Worm (Caenorhabditis elegans): ENCODE data around the gene K04F1.8.
A peak's percentile ranks its signal among the peaks of the same experiment; 100 is the strongest.

K04F1.8 gene

DNA sequence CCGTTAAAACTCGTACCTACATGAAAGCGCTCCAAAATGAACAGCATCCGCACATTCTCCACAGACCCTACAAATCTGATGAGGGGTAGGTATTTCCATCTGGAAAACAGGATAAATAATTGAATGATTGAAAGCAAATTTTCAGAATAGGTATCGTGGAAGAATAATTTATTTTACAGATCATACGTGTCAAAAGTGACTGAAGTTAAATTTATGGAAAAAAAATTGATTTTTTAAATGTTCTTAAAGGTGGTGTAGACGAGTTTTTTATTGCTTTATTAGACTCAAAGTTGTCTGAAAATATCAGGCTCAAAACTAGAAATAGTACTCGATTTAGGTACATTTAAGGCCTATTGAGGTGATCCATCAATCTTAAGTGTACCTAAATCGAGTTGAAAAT, 40.3 kb upstream of the K04F1.8 start, which contains the start of gene nhr-237:
Gene nhr-237, minus strand, starts transcription at position 101 of the 400 bp plus-strand sequence.
- no peak for TF ChIP-seq ces-1 (GFP tag; optimal IDR thresholded peaks at IDR 0.05)
- no peak for TF ChIP-seq isw-1 (GFP tag; IDR thresholded peaks at IDR 0.05)
- no peak for TF ChIP-seq lin-15B (tag; optimal IDR thresholded peaks at IDR 0.05)
- no peak for TF ChIP-seq aly-2 (tag; optimal IDR thresholded peaks at IDR 0.05)
- no peak for TF ChIP-seq unc-98 (GFP tag; IDR thresholded peaks at IDR 0.05)
- no peak for TF ChIP-seq nhr-76 (tag; optimal IDR thresholded peaks at IDR 0.05)
- TF ChIP-seq sox-4 (tag; optimal IDR thresholded peaks at IDR 0.05): no peak
- no peak for TF ChIP-seq lin-14 (GFP tag; optimal IDR thresholded peaks at IDR 0.05)
- TF ChIP-seq lin-35 (GFP tag; optimal IDR thresholded peaks at IDR 0.05): no peak
- TF ChIP-seq pax-3 (tag; optimal IDR thresholded peaks at IDR 0.05): no peak
- TF ChIP-seq hlh-4 (tag; optimal IDR thresholded peaks at IDR 0.05): no peak
- no peak for TF ChIP-seq Y116A8C.19 (tag; optimal IDR thresholded peaks at IDR 0.05; ENCODE audit: borderline replicate concordance)
- TF ChIP-seq fkh-8 (tag; optimal IDR thresholded peaks at IDR 0.05): no peak
- no peak for TF ChIP-seq sptf-1 (tag; optimal IDR thresholded peaks at IDR 0.05)
- TF ChIP-seq zip-4 (GFP tag; optimal IDR thresholded peaks at IDR 0.05): no peak
- no peak for TF ChIP-seq blmp-1 (tag; optimal IDR thresholded peaks at IDR 0.05)
- no peak for TF ChIP-seq tbx-2 (tag; optimal IDR thresholded peaks at IDR 0.05)
- no peak for TF ChIP-seq snu-23 (GFP tag; optimal IDR thresholded peaks at IDR 0.05)
- no peak for TF ChIP-seq ceh-8 (GFP tag; optimal IDR thresholded peaks at IDR 0.05)
- TF ChIP-seq egl-27 (tag; optimal IDR thresholded peaks at IDR 0.05): no peak

ce11 chrV:1627269-1627668, 39.7 kb upstream of the K04F1.8 start:
- TF ChIP-seq F16B12.6 (tag; optimal IDR thresholded peaks at IDR 0.05) (no peak), ces-1 (GFP tag; optimal IDR thresholded peaks at IDR 0.05) (no peak), lin-39 (tag; optimal IDR thresholded peaks at IDR 0.05) (no peak), nhr-19 (GFP tag; conservative IDR thresholded peaks at IDR 0.05) (peak; percentile 21; the same call in 1 of the 2 replicates), isw-1 (GFP tag; IDR thresholded peaks at IDR 0.05) (no peak), nhr-71 (tag; optimal IDR thresholded peaks at IDR 0.05) (peak; percentile 67), nhr-90 (tag; optimal IDR thresholded peaks at IDR 0.05; ENCODE audit: poor library complexity) (peak; percentile 47), mab-9 (GFP tag; IDR thresholded peaks at IDR 0.05) (no peak), nhr-28 (tag; optimal IDR thresholded peaks at IDR 0.05) (peak; percentile 83), irx-1 (tag; optimal IDR thresholded peaks at IDR 0.05) (no peak), sox-4 (tag; optimal IDR thresholded peaks at IDR 0.05) (no peak), mdl-1 (tag; optimal IDR thresholded peaks at IDR 0.05) (peak in 1 of 2 experiments; percentile 49), zag-1 (tag; optimal IDR thresholded peaks at IDR 0.05) (no peak), sptf-1 (tag; optimal IDR thresholded peaks at IDR 0.05) (no peak), fkh-10 (GFP tag; optimal IDR thresholded peaks at IDR 0.05) (no peak), ets-5 (GFP tag; IDR thresholded peaks at IDR 0.05) (no peak), fos-1 (tag; optimal IDR thresholded peaks at IDR 0.05) (no peak), dpl-1 (GFP tag; optimal IDR thresholded peaks at IDR 0.05) (peak in 2 of 3 experiments; percentile 3), ceh-90 (tag; optimal IDR thresholded peaks at IDR 0.05) (no peak), mep-1 (tag; optimal IDR thresholded peaks at IDR 0.05) (peak; percentile 27), Y116A8C.19 (tag; optimal IDR thresholded peaks at IDR 0.05; ENCODE audit: borderline replicate concordance) (no peak), blmp-1 (tag; optimal IDR thresholded peaks at IDR 0.05) (peak; percentile 65), hlh-4 (tag; optimal IDR thresholded peaks at IDR 0.05) (no peak), unc-30 (tag; optimal IDR thresholded peaks at IDR 0.05) (no peak), alr-1 (tag; optimal IDR thresholded peaks at IDR 0.05; ENCODE audit: borderline replicate concordance) (no peak), tlp-1 (tag; optimal IDR thresholded peaks at IDR 0.05) (no peak), nhr-11 (tag; optimal IDR thresholded peaks at IDR 0.05) (peak; percentile 3), ztf-4 (tag; optimal IDR thresholded peaks at IDR 0.05) (peak; percentile 53), elt-2 (tag; optimal IDR thresholded peaks at IDR 0.05) (no peak), fkh-4 (tag; optimal IDR thresholded peaks at IDR 0.05; ENCODE audit: borderline replicate concordance) (no peak), unc-98 (GFP tag; IDR thresholded peaks at IDR 0.05) (no peak), lin-15B (tag; optimal IDR thresholded peaks at IDR 0.05) (no peak), egl-27 (tag; optimal IDR thresholded peaks at IDR 0.05) (no peak), C04F5.9 (tag; optimal IDR thresholded peaks at IDR 0.05) (no peak), mef-2 (tag; optimal IDR thresholded peaks at IDR 0.05) (no peak), fkh-8 (tag; optimal IDR thresholded peaks at IDR 0.05) (peak; percentile 30), ceh-63 (GFP tag; optimal IDR thresholded peaks at IDR 0.05) (no peak), nhr-20 (tag; optimal IDR thresholded peaks at IDR 0.05) (peak; percentile 83), nhr-12 (tag; optimal IDR thresholded peaks at IDR 0.05) (no peak), lsy-2 (tag; optimal IDR thresholded peaks at IDR 0.05) (peak in 1 of 2 experiments; percentile 25), aly-2 (tag; optimal IDR thresholded peaks at IDR 0.05) (no peak), snpc-4 (tag; optimal IDR thresholded peaks at IDR 0.05) (no peak), zip-4 (GFP tag; optimal IDR thresholded peaks at IDR 0.05) (no peak)
